Worm (Caenorhabditis elegans) whole organism, L3 larva: ENCODE measurements around the gene Y45G5AM.6.

Experiments used
- R02D3.7 ChIP-seq: fragments of 150-350 bp; optimal IDR thresholded peaks from 2 replicates; lab custom pipeline; 2014; ENCODE audit warnings: missing biosample characterization, missing genetic modification characterization
- aly-2 ChIP-seq: fragments of 150-350 bp; optimal IDR thresholded peaks from 2 replicates; lab custom pipeline; 2014; ENCODE audit warnings: missing biosample characterization, missing genetic modification characterization
- ceh-28 ChIP-seq: fragments of 150-350 bp; optimal IDR thresholded peaks from 2 replicates; lab custom pipeline; 2014; ENCODE audit warnings: missing biosample characterization, missing genetic modification reagents, missing genetic modification characterization
- ceh-82 ChIP-seq: fragments of 150-350 bp; optimal IDR thresholded peaks from 2 replicates; lab custom pipeline; 2014; ENCODE audit warnings: missing biosample characterization, missing genetic modification characterization
- ceh-9 ChIP-seq: sonication (generic microtip); optimal IDR thresholded peaks from 2 replicates; lab custom pipeline; 2018; ENCODE audit warnings: missing biosample characterization, missing genetic modification characterization
- egl-27 ChIP-seq: sonication (generic microtip); optimal IDR thresholded peaks from 4 replicates; lab custom pipeline; 2017; ENCODE audit warnings: missing biosample characterization, missing genetic modification reagents, missing genetic modification characterization
- elt-1 ChIP-seq: fragments of 150-350 bp; optimal IDR thresholded peaks from 2 replicates; lab custom pipeline; 2014; ENCODE audit warnings: missing biosample characterization, missing genetic modification characterization
- elt-2 ChIP-seq: sonication (generic microtip); optimal IDR thresholded peaks from 2 replicates; lab custom pipeline; 2016; ENCODE audit warnings: missing genetic modification reagents, mild to moderate bottlenecking, missing genetic modification characterization, missing compliant biosample characterization
- elt-3 ChIP-seq, 3 experiments: fragments of 150-350 bp in 1 of 3; sonication (generic microtip) in 2 of 3; optimal IDR thresholded peaks; 2 replicates in 2 of 3; 4 replicates in 1 of 3; lab custom pipeline; 2014 to 2017; ENCODE audit warnings: missing biosample characterization in 3 of 3, missing genetic modification characterization in 3 of 3
- fkh-10 ChIP-seq: sonication (generic microtip); optimal IDR thresholded peaks from 2 replicates; lab custom pipeline; 2017; ENCODE audit warnings: missing biosample characterization, missing genetic modification reagents, missing genetic modification characterization
- fkh-2 ChIP-seq: fragments of 150-350 bp; optimal IDR thresholded peaks from 2 replicates; lab custom pipeline; 2014; ENCODE audit warnings: missing biosample characterization, missing genetic modification reagents, missing genetic modification characterization
- fos-1 ChIP-seq: fragments of 150-350 bp; optimal IDR thresholded peaks from 2 replicates; lab custom pipeline; 2014; ENCODE audit warnings: missing biosample characterization, missing genetic modification characterization
- hmg-11 ChIP-seq: sonication (generic microtip); optimal IDR thresholded peaks from 2 replicates; lab custom pipeline; 2016; ENCODE audit warnings: missing genetic modification characterization, missing compliant biosample characterization
- jun-1 ChIP-seq: fragments of 150-350 bp; optimal IDR thresholded peaks from 2 replicates; lab custom pipeline; 2014; ENCODE audit warnings: missing biosample characterization, missing genetic modification reagents, missing genetic modification characterization
- lin-15B ChIP-seq: fragments of 150-350 bp; optimal IDR thresholded peaks from 2 replicates; lab custom pipeline; 2014; ENCODE audit warnings: missing biosample characterization, missing genetic modification characterization
- lin-39 ChIP-seq: fragments of 150-350 bp; optimal IDR thresholded peaks from 2 replicates; lab custom pipeline; 2018; ENCODE audit warnings: missing biosample characterization, missing genetic modification reagents, missing genetic modification characterization
- lsy-12 ChIP-seq: sonication (generic microtip); optimal IDR thresholded peaks from 2 replicates; lab custom pipeline; 2016; ENCODE audit warnings: mild to moderate bottlenecking, missing genetic modification characterization, missing compliant biosample characterization
- mdl-1 ChIP-seq: fragments of 150-350 bp; optimal IDR thresholded peaks from 2 replicates; lab custom pipeline; 2014; ENCODE audit warnings: missing biosample characterization, missing genetic modification characterization
- mml-1 ChIP-seq: fragments of 150-350 bp; sonication (generic microtip); optimal IDR thresholded peaks from 3 replicates; lab custom pipeline; 2014; ENCODE audit warnings: missing biosample characterization, missing genetic modification characterization
- nfya-1 ChIP-seq: sonication (generic microtip); optimal IDR thresholded peaks from 2 replicates; lab custom pipeline; 2017; ENCODE audit warnings: missing genetic modification characterization, mild to moderate bottlenecking, missing compliant biosample characterization, antibody characterized with exemption, moderate library complexity; ENCODE audit not compliant: insufficient read depth
- nhr-11 ChIP-seq: fragments of 150-350 bp; optimal IDR thresholded peaks from 2 replicates; lab custom pipeline; 2014; ENCODE audit warnings: missing biosample characterization, missing genetic modification characterization
- nhr-12 ChIP-seq: fragments of 150-350 bp; optimal IDR thresholded peaks from 2 replicates; lab custom pipeline; 2014; ENCODE audit warnings: missing biosample characterization, missing genetic modification characterization
- nhr-23 ChIP-seq: fragments of 150-350 bp; optimal IDR thresholded peaks from 2 replicates; lab custom pipeline; 2014; ENCODE audit warnings: missing biosample characterization, missing genetic modification reagents, missing genetic modification characterization
- nhr-25 ChIP-seq: sonication (generic microtip); optimal IDR thresholded peaks from 2 replicates; lab custom pipeline; 2017; ENCODE audit warnings: missing biosample characterization, missing genetic modification characterization
- nhr-28 ChIP-seq: fragments of 150-350 bp; optimal IDR thresholded peaks from 2 replicates; lab custom pipeline; 2014; ENCODE audit warnings: missing biosample characterization, missing genetic modification characterization
- nhr-67 ChIP-seq: fragments of 150-350 bp; optimal IDR thresholded peaks from 2 replicates; lab custom pipeline; 2014; ENCODE audit warnings: missing biosample characterization, missing genetic modification characterization
- nhr-76 ChIP-seq: fragments of 150-350 bp; sonication (generic microtip); optimal IDR thresholded peaks from 5 replicates; lab custom pipeline; 2014; ENCODE audit warnings: missing biosample characterization, missing genetic modification characterization
- nhr-77 ChIP-seq: fragments of 150-350 bp; optimal IDR thresholded peaks from 2 replicates; lab custom pipeline; 2014; ENCODE audit warnings: missing biosample characterization, missing genetic modification characterization
- pha-4 ChIP-seq: fragments of 150-350 bp; optimal IDR thresholded peaks from 2 replicates; lab custom pipeline; 2014; ENCODE audit warnings: missing biosample characterization, missing genetic modification reagents, missing genetic modification characterization
- pqm-1 ChIP-seq: fragments of 150-350 bp; optimal IDR thresholded peaks from 2 replicates; lab custom pipeline; 2017; ENCODE audit warnings: missing biosample characterization, missing genetic modification characterization, inconsistent platforms
- sea-2 ChIP-seq: fragments of 150-350 bp; sonication (generic microtip); optimal IDR thresholded peaks from 4 replicates; lab custom pipeline; 2014; ENCODE audit warnings: missing biosample characterization, missing genetic modification reagents, missing genetic modification characterization
- tbx-2 ChIP-seq: sonication (generic microtip); optimal IDR thresholded peaks from 2 replicates; lab custom pipeline; 2016; ENCODE audit warnings: mild to moderate bottlenecking, missing genetic modification characterization, missing compliant biosample characterization
- unc-39 ChIP-seq: sonication (generic microtip); optimal IDR thresholded peaks from 4 replicates; lab custom pipeline; 2017; ENCODE audit warnings: missing biosample characterization, missing genetic modification characterization
- unc-62 ChIP-seq: fragments of 150-350 bp; sonication (generic microtip); optimal IDR thresholded peaks from 4 replicates; lab custom pipeline; 2014; ENCODE audit warnings: missing biosample characterization, missing genetic modification reagents, missing genetic modification characterization
- zag-1 ChIP-seq: fragments of 150-350 bp; optimal IDR thresholded peaks from 2 replicates; lab custom pipeline; 2014; ENCODE audit warnings: missing biosample characterization, missing genetic modification characterization
- ztf-4 ChIP-seq: fragments of 150-350 bp; optimal IDR thresholded peaks from 2 replicates; lab custom pipeline; 2014; ENCODE audit warnings: missing biosample characterization, missing genetic modification characterization

Y45G5AM.6 gene

ce11 chrV:4168045-4168444, 15.9 kb upstream of the Y45G5AM.6 start:
- TF ChIP-seq jun-1 (no peak), nfya-1 (tag; lab: Kevin White, UChicago) (peak; percentile 95)
- TF ChIP-seq, all 47 proteins: peak for 1

- TF ChIP-seq nfya-1 (tag; lab: Kevin White, UChicago): peak; percentile 4
- TF ChIP-seq fkh-10: no peak
- TF ChIP-seq hmg-11 (tag; lab: Kevin White, UChicago): peak; percentile 13
- TF ChIP-seq ceh-82: no peak
- TF ChIP-seq egl-27 (tag; lab: Kevin White, UChicago): no peak
- TF ChIP-seq zag-1 (tag; lab: Kevin White, UChicago): no peak
- no peak for TF ChIP-seq ceh-9 (tag; lab: Kevin White, UChicago)
- no peak for TF ChIP-seq mml-1 (tag; lab: Kevin White, UChicago)
- no peak for TF ChIP-seq jun-1
- TF ChIP-seq nhr-76 (tag; lab: Kevin White, UChicago): no peak
- TF ChIP-seq mdl-1: no peak
- peak; percentile 32 for TF ChIP-seq pqm-1
- TF ChIP-seq lin-39 (tag; lab: Kevin White, UChicago): no peak
- TF ChIP-seq unc-62 (GFP tag; lab: Kevin White, UChicago): no peak
- TF ChIP-seq ceh-28: no peak
- TF ChIP-seq, all 47 proteins: peak for 3
Observed at ce11 chrV:4164504-4164959, 12.4 kb upstream of the Y45G5AM.6 start, which contains the start of gene Y45G5AM.3. TSS of gene Y45G5AM.3 (plus strand) at chrV:4164554.

- TF ChIP-seq tbx-2 (tag; lab: Kevin White, UChicago): no peak
- TF ChIP-seq elt-2 (tag; lab: Kevin White, UChicago): no peak
- no peak for TF ChIP-seq nfya-1 (tag; lab: Kevin White, UChicago)
- no peak for TF ChIP-seq nhr-23
- no peak for TF ChIP-seq aly-2 (tag; lab: Kevin White, UChicago)
- TF ChIP-seq unc-39 (tag; lab: Kevin White, UChicago): no peak
- no peak for TF ChIP-seq egl-27 (tag; lab: Kevin White, UChicago)
- no peak for TF ChIP-seq fkh-2 (tag; lab: Kevin White, UChicago)
- no peak for TF ChIP-seq nhr-76 (tag; lab: Kevin White, UChicago)
- TF ChIP-seq elt-1 (tag; lab: Kevin White, UChicago): no peak
- no peak for TF ChIP-seq nhr-28 (tag; lab: Kevin White, UChicago)
- no peak for TF ChIP-seq nhr-11 (tag; lab: Kevin White, UChicago)
- no peak for TF ChIP-seq nhr-25 (tag; lab: Kevin White, UChicago)
- no peak for TF ChIP-seq nhr-12 (tag; lab: Kevin White, UChicago)
- TF ChIP-seq ceh-9 (tag; lab: Kevin White, UChicago): no peak
- TF ChIP-seq fos-1: no peak
- TF ChIP-seq ceh-28: no peak
- TF ChIP-seq sea-2 (GFP tag; lab: Kevin White, UChicago): no peak
Observed at ce11 chrV:4162922-4163321, 10.8 kb upstream of the Y45G5AM.6 start, which contains the start of gene Y45G5AM.4. TSS of gene Y45G5AM.4 (plus strand) at chrV:4163222.

- TF ChIP-seq lsy-12 (no peak), jun-1 (no peak), fkh-2 (tag; lab: Kevin White, UChicago) (no peak), R02D3.7 (tag; lab: Kevin White, UChicago) (no peak), elt-3 (tag; optimal IDR thresholded peaks at IDR 0.05; lab: Kevin White, UChicago) (no peak), nhr-77 (tag; lab: Kevin White, UChicago) (no peak), unc-62 (GFP tag; lab: Kevin White, UChicago) (no peak), nhr-67 (tag; lab: Kevin White, UChicago) (no peak), nfya-1 (tag; lab: Kevin White, UChicago) (no peak), lin-15B (tag; lab: Kevin White, UChicago) (no peak), aly-2 (tag; lab: Kevin White, UChicago) (no peak), pha-4 (tag; lab: Kevin White, UChicago) (no peak), ztf-4 (tag; lab: Kevin White, UChicago) (no peak)
- TF ChIP-seq, all 47 proteins: peak for 0
Observed at ce11 chrV:4160086-4160485, 8.0 kb upstream of the Y45G5AM.6 start, which contains the start of gene Y45G5AM.5. TSS of gene Y45G5AM.5 (plus strand) at chrV:4160386.
